Fruit fly (Drosophila melanogaster) whole organism, embryonic: ENCODE results near the gene fit.
A peak's percentile ranks its signal among the peaks of the same experiment; 100 is the strongest.

Experiments used
- Abd-B ChIP-seq: fragments of 200-800 bp; sonication (Bioruptor generic); optimal IDR thresholded peaks from 2 replicates; lab custom pipeline; 2018; ENCODE audit warnings: missing biosample characterization, mild to moderate bottlenecking, missing genetic modification characterization, moderate library complexity
- Asciz ChIP-seq: fragments of 200-800 bp; sonication (Bioruptor generic); optimal IDR thresholded peaks from 2 replicates; lab custom pipeline; 2017; ENCODE audit warnings: missing biosample characterization, mild to moderate bottlenecking, missing genetic modification characterization, missing genetic modification reagents
- CG10267 ChIP-seq: fragments of 200-800 bp; sonication (Bioruptor generic); optimal IDR thresholded peaks from 2 replicates; lab custom pipeline; 2018; ENCODE audit warnings: missing biosample characterization, mild to moderate bottlenecking, missing genetic modification characterization, moderate library complexity
- CG10565 ChIP-seq: fragments of 200-800 bp; sonication (Bioruptor generic); optimal IDR thresholded peaks from 3 replicates; lab custom pipeline; 2016; ENCODE audit warnings: missing biosample characterization, mild to moderate bottlenecking, missing genetic modification characterization
- CG13296 ChIP-seq: fragments of 200-800 bp; sonication (Bioruptor generic); optimal IDR thresholded peaks from 3 replicates; lab custom pipeline; 2018; ENCODE audit warnings: missing biosample characterization, mild to moderate bottlenecking, missing genetic modification characterization
- CG14014 ChIP-seq: fragments of 200-800 bp; sonication (Bioruptor generic); IDR thresholded peaks from 2 replicates; pipeline ENCODE4 v1.3.6; 2022; ENCODE audit warnings: missing biosample characterization, missing genetic modification characterization
- CG15269 ChIP-seq: fragments of 200-800 bp; sonication (Bioruptor generic); optimal IDR thresholded peaks from 2 replicates; lab custom pipeline; 2018; ENCODE audit warnings: missing biosample characterization, mild to moderate bottlenecking, missing genetic modification characterization, moderate library complexity
- CG15479 ChIP-seq: fragments of 200-800 bp; sonication (Bioruptor generic); optimal IDR thresholded peaks from 3 replicates; lab custom pipeline; 2019; ENCODE audit warnings: missing biosample characterization, mild to moderate bottlenecking, missing genetic modification characterization, moderate library complexity
- CG17359 ChIP-seq: fragments of 200-800 bp; sonication (Bioruptor generic); optimal IDR thresholded peaks from 3 replicates; lab custom pipeline; 2018; ENCODE audit warnings: missing biosample characterization, mild to moderate bottlenecking, missing genetic modification characterization, moderate library complexity
- CG17385 ChIP-seq: fragments of 200-800 bp; sonication (Bioruptor generic); optimal IDR thresholded peaks from 3 replicates; lab custom pipeline; 2018; ENCODE audit warnings: missing biosample characterization, mild to moderate bottlenecking, missing genetic modification characterization
- CG17568 ChIP-seq: fragments of 200-800 bp; sonication (Bioruptor generic); optimal IDR thresholded peaks from 2 replicates; lab custom pipeline; 2018; ENCODE audit warnings: missing biosample characterization, mild to moderate bottlenecking, missing genetic modification characterization, moderate library complexity
- CG17912 ChIP-seq: fragments of 200-800 bp; sonication (Bioruptor generic); optimal IDR thresholded peaks from 2 replicates; lab custom pipeline; 2018; ENCODE audit warnings: missing biosample characterization, mild to moderate bottlenecking, missing genetic modification characterization
- CG6854 ChIP-seq: fragments of 200-800 bp; sonication (Bioruptor generic); optimal IDR thresholded peaks from 3 replicates; lab custom pipeline; 2017; ENCODE audit warnings: missing biosample characterization, mild to moderate bottlenecking, missing genetic modification characterization
- CG7786 ChIP-seq: fragments of 200-800 bp; sonication (Bioruptor generic); optimal IDR thresholded peaks from 2 replicates; lab custom pipeline; 2016; ENCODE audit warnings: missing biosample characterization, missing genetic modification characterization
- CG7839 ChIP-seq: fragments of 200-800 bp; sonication (Bioruptor generic); optimal IDR thresholded peaks from 3 replicates; lab custom pipeline; 2018; ENCODE audit warnings: missing biosample characterization, mild to moderate bottlenecking, missing genetic modification characterization, moderate library complexity
- CG7963 ChIP-seq: fragments of 200-800 bp; sonication (Bioruptor generic); IDR thresholded peaks from 3 replicates; pipeline ENCODE4 v1.3.6; 2022; ENCODE audit warnings: missing biosample characterization, missing genetic modification characterization; ENCODE audit not compliant: partially characterized antibody
- CG8290 ChIP-seq, 3 experiments: fragments of 200-800 bp; sonication (Bioruptor generic); optimal IDR thresholded peaks; 2 replicates each; lab custom pipeline; 2016 to 2019; ENCODE audit warnings: missing biosample characterization in 3 of 3, missing genetic modification characterization in 3 of 3, mild to moderate bottlenecking in 2 of 3, moderate library complexity in 1 of 3
- CG9215 ChIP-seq: fragments of 200-800 bp; sonication (Bioruptor generic); IDR thresholded peaks from 2 replicates; pipeline ENCODE4 v1.3.6; 2022; ENCODE audit warnings: missing biosample characterization, missing genetic modification characterization
- CoRest ChIP-seq: fragments of 200-800 bp; sonication (Bioruptor generic); optimal IDR thresholded peaks from 3 replicates; lab custom pipeline; 2018; ENCODE audit warnings: missing biosample characterization, mild to moderate bottlenecking, missing genetic modification characterization, moderate library complexity
- D19A ChIP-seq: fragments of 200-800 bp; optimal IDR thresholded peaks from 3 replicates; lab custom pipeline; 2019; ENCODE audit warnings: missing biosample characterization, mild to moderate bottlenecking, missing genetic modification characterization, moderate library complexity
- Drgx ChIP-seq: fragments of 200-800 bp; sonication (Bioruptor generic); IDR thresholded peaks from 2 replicates; pipeline ENCODE4 v1.3.6; 2022; ENCODE audit warnings: missing biosample characterization, missing genetic modification characterization
- Hmr ChIP-seq: fragments of 200-800 bp; sonication (Bioruptor generic); optimal IDR thresholded peaks from 3 replicates; lab custom pipeline; 2017; ENCODE audit warnings: mild to moderate bottlenecking, missing biosample characterization, missing genetic modification reagents, missing genetic modification characterization
- Nf-YB ChIP-seq: fragments of 200-800 bp; sonication (Bioruptor generic); optimal IDR thresholded peaks from 3 replicates; lab custom pipeline; 2019; ENCODE audit warnings: missing biosample characterization, mild to moderate bottlenecking, missing genetic modification characterization, moderate library complexity
- NfI ChIP-seq: fragments of 200-800 bp; sonication (Bioruptor generic); optimal IDR thresholded peaks from 3 replicates; lab custom pipeline; 2018; ENCODE audit warnings: missing biosample characterization, mild to moderate bottlenecking, missing genetic modification characterization, moderate library complexity
- Sox100B ChIP-seq: fragments of 200-800 bp; sonication (Bioruptor generic); optimal IDR thresholded peaks from 3 replicates; lab custom pipeline; 2018; ENCODE audit warnings: missing biosample characterization, mild to moderate bottlenecking, missing genetic modification characterization
- Sox102F ChIP-seq: fragments of 200-800 bp; sonication (Bioruptor generic); optimal IDR thresholded peaks from 2 replicates; lab custom pipeline; 2018; ENCODE audit warnings: missing biosample characterization, mild to moderate bottlenecking, missing genetic modification characterization, moderate library complexity
- Sry-δ ChIP-seq: fragments of 200-800 bp; sonication (Bioruptor generic); optimal IDR thresholded peaks from 2 replicates; lab custom pipeline; 2016; ENCODE audit warnings: missing biosample characterization, missing genetic modification characterization
- Ssrp ChIP-seq: fragments of 200-800 bp; sonication (Bioruptor generic); optimal IDR thresholded peaks from 2 replicates; lab custom pipeline; 2018; ENCODE audit warnings: missing biosample characterization, mild to moderate bottlenecking, missing genetic modification characterization, moderate library complexity
- ato ChIP-seq: fragments of 200-800 bp; sonication (Bioruptor generic); IDR thresholded peaks from 2 replicates; pipeline ENCODE4 v1.3.6; 2022; ENCODE audit warnings: missing biosample characterization, missing genetic modification characterization; ENCODE audit not compliant: partially characterized antibody
- crc ChIP-seq: fragments of 200-800 bp; sonication (Bioruptor generic); optimal IDR thresholded peaks from 2 replicates; lab custom pipeline; 2016; ENCODE audit warnings: missing biosample characterization, missing genetic modification characterization
- dan ChIP-seq: fragments of 200-800 bp; sonication (Bioruptor generic); IDR thresholded peaks from 2 replicates; pipeline ENCODE4 v1.3.6; 2022; ENCODE audit warnings: missing biosample characterization, missing genetic modification characterization
- disco-r ChIP-seq: fragments of 200-800 bp; sonication (Bioruptor generic); optimal IDR thresholded peaks from 2 replicates; lab custom pipeline; 2016; ENCODE audit warnings: missing biosample characterization, missing genetic modification characterization
- dmrt99B ChIP-seq: fragments of 200-800 bp; sonication (Bioruptor generic); optimal IDR thresholded peaks from 2 replicates; lab custom pipeline; 2018; ENCODE audit warnings: missing biosample characterization, mild to moderate bottlenecking, missing genetic modification characterization, moderate library complexity
- dpn ChIP-seq, 2 experiments: fragments of 200-800 bp; sonication (Bioruptor generic); optimal IDR thresholded peaks; 3 replicates each; lab custom pipeline; 2016; ENCODE audit warnings: missing biosample characterization in 2 of 2, missing genetic modification characterization in 2 of 2
- fd96Cb ChIP-seq: fragments of 200-800 bp; sonication (Bioruptor generic); optimal IDR thresholded peaks from 2 replicates; lab custom pipeline; 2018; ENCODE audit warnings: missing biosample characterization, mild to moderate bottlenecking, missing genetic modification characterization, moderate library complexity
- fru ChIP-seq: fragments of >200 bp; optimal IDR thresholded peaks from 2 replicates; lab custom pipeline; 2017
- gcm ChIP-seq: fragments of 200-800 bp; sonication (Bioruptor generic); optimal IDR thresholded peaks from 2 replicates; lab custom pipeline; 2019; ENCODE audit warnings: missing biosample characterization, mild to moderate bottlenecking, missing genetic modification characterization, moderate library complexity
- grau ChIP-seq: fragments of 200-800 bp; optimal IDR thresholded peaks from 3 replicates; lab custom pipeline; 2019; ENCODE audit warnings: missing biosample characterization, mild to moderate bottlenecking, missing genetic modification characterization, moderate library complexity
- h ChIP-seq: fragments of >200 bp; optimal IDR thresholded peaks from 2 replicates; lab custom pipeline; 2017
- hbn ChIP-seq: fragments of 200-800 bp; sonication (Bioruptor generic); IDR thresholded peaks from 2 replicates; pipeline ENCODE4 v1.3.6; 2022; ENCODE audit warnings: missing biosample characterization, missing genetic modification characterization; ENCODE audit not compliant: partially characterized antibody
- nmo ChIP-seq: fragments of 200-800 bp; sonication (Bioruptor generic); optimal IDR thresholded peaks from 2 replicates; lab custom pipeline; 2018; ENCODE audit warnings: missing biosample characterization, mild to moderate bottlenecking, missing genetic modification characterization, moderate library complexity
- pho ChIP-seq: fragments of 200-800 bp; sonication (Bioruptor generic); optimal IDR thresholded peaks from 2 replicates; lab custom pipeline; 2016; ENCODE audit warnings: missing biosample characterization, missing genetic modification characterization
- phol ChIP-seq: fragments of 200-800 bp; sonication (Bioruptor generic); optimal IDR thresholded peaks from 3 replicates; lab custom pipeline; 2018; ENCODE audit warnings: missing biosample characterization, mild to moderate bottlenecking, missing genetic modification characterization, moderate library complexity
- row ChIP-seq: fragments of 200-800 bp; sonication (Bioruptor generic); IDR thresholded peaks from 3 replicates; pipeline ENCODE4 v1.3.6; 2022; ENCODE audit warnings: missing biosample characterization, missing genetic modification characterization
- sens-2 ChIP-seq: fragments of 200-800 bp; sonication (Bioruptor generic); IDR thresholded peaks from 2 replicates; pipeline ENCODE4 v1.3.6; 2022; ENCODE audit warnings: missing biosample characterization, missing genetic modification characterization
- shn ChIP-seq: fragments of 200-800 bp; sonication (Bioruptor generic); optimal IDR thresholded peaks from 3 replicates; lab custom pipeline; 2016; ENCODE audit warnings: missing biosample characterization, missing genetic modification characterization
- ssp ChIP-seq: fragments of 200-800 bp; sonication (Bioruptor generic); IDR thresholded peaks from 2 replicates; pipeline ENCODE4 v1.3.6; 2022; ENCODE audit warnings: missing biosample characterization, missing genetic modification characterization
- tup ChIP-seq: fragments of 200-800 bp; sonication (Bioruptor generic); optimal IDR thresholded peaks from 2 replicates; lab custom pipeline; 2016; ENCODE audit warnings: missing biosample characterization, mild to moderate bottlenecking, missing genetic modification characterization, moderate library complexity
- unpg ChIP-seq: fragments of 200-800 bp; sonication (Bioruptor generic); optimal IDR thresholded peaks from 3 replicates; lab custom pipeline; 2018; ENCODE audit warnings: missing biosample characterization, mild to moderate bottlenecking, missing genetic modification characterization, moderate library complexity
- vfl ChIP-seq: fragments of 200-800 bp; sonication (Bioruptor generic); optimal IDR thresholded peaks from 2 replicates; lab custom pipeline; 2016; ENCODE audit warnings: missing biosample characterization, missing genetic modification characterization

The fit gene

dm6 chr3R:21839636-21840035, 44.6 kb downstream of the fit start (continued):
- TF ChIP-seq grau (tag; lab: Kevin White, UChicago) = peak; percentile 43
- TF ChIP-seq unpg (GFP tag; lab: Kevin White, UChicago) = peak; percentile 36
- TF ChIP-seq fru (lab: Kevin White, UChicago) = no peak
- TF ChIP-seq CG8290 (GFP tag; optimal IDR thresholded peaks at IDR 0.05; lab: Kevin White, UChicago) = no peak
- TF ChIP-seq CG8290 (tag; optimal IDR thresholded peaks at IDR 0.05; lab: Kevin White, UChicago) = no peak
- no peak for TF ChIP-seq Abd-B
- TF ChIP-seq gcm (GFP tag; lab: Kevin White, UChicago) = no peak
- TF ChIP-seq phol (tag; lab: Kevin White, UChicago) = peak; percentile 34
- peak; percentile 37; the same call in 1 of the 2 replicates for TF ChIP-seq Drgx (GFP tag; lab: Robert Waterston, UW)
- peak; percentile 38 for TF ChIP-seq CG15269 (tag; lab: Kevin White, UChicago)
- TF ChIP-seq Ssrp = no peak
- TF ChIP-seq row (GFP tag; lab: Robert Waterston, UW) = 0 out of 3 replicates have a peak, but pooled peaks have one; percentile 15
- peak; percentile 33 for TF ChIP-seq CG6854 (GFP tag; lab: Kevin White, UChicago)
- peak; percentile 19 for TF ChIP-seq fd96Cb (tag; lab: Kevin White, UChicago)
- TF ChIP-seq CG9215 (GFP tag; lab: Robert Waterston, UW) = no peak
- no peak for TF ChIP-seq CG17568 (GFP tag; lab: Kevin White, UChicago)
- peak; percentile 47 for TF ChIP-seq Asciz
- no peak for TF ChIP-seq tup (GFP tag; lab: Kevin White, UChicago)
- TF ChIP-seq CG7839 (tag; lab: Kevin White, UChicago) = peak; percentile 40
- TF ChIP-seq CG14014 (GFP tag; lab: Robert Waterston, UW) = no peak
- peak; percentile 9 for TF ChIP-seq CG17359 (tag; lab: Kevin White, UChicago)
- TF ChIP-seq Hmr (GFP tag; lab: Kevin White, UChicago) = no peak
- no peak for TF ChIP-seq disco-r (GFP tag; lab: Kevin White, UChicago)
- peak; percentile 53 for TF ChIP-seq D19A (tag; lab: Kevin White, UChicago)
- TF ChIP-seq CG17385 (GFP tag; lab: Kevin White, UChicago) = peak; percentile 18
- no peak for TF ChIP-seq dpn (GFP tag; optimal IDR thresholded peaks at IDR 0.05; lab: Kevin White, UChicago)
- no peak for TF ChIP-seq ssp (GFP tag; lab: Robert Waterston, UW)
- TF ChIP-seq NfI (GFP tag; lab: Kevin White, UChicago) = no peak
- no peak for TF ChIP-seq crc (GFP tag; lab: Kevin White, UChicago)
- no peak for TF ChIP-seq CG17912 (GFP tag; lab: Kevin White, UChicago)
- TF ChIP-seq Sox100B (GFP tag; lab: Kevin White, UChicago) = peak; percentile 65
- TF ChIP-seq CG13296 (GFP tag; lab: Kevin White, UChicago) = peak; percentile 64
- no peak for TF ChIP-seq vfl (GFP tag; lab: Kevin White, UChicago)
- no peak for TF ChIP-seq CG15479 (GFP tag; lab: Kevin White, UChicago)
- no peak for TF ChIP-seq dan (GFP tag; lab: Robert Waterston, UW)
- no peak for TF ChIP-seq CG7963 (GFP tag; lab: Robert Waterston, UW)
- TF ChIP-seq sens-2 (GFP tag; lab: Robert Waterston, UW) = no peak
- TF ChIP-seq hbn (GFP tag; lab: Robert Waterston, UW) = no peak
- TF ChIP-seq h (lab: Kevin White, UChicago) = no peak
- TF ChIP-seq Sox102F (GFP tag; lab: Kevin White, UChicago) = peak; percentile 53
- no peak for TF ChIP-seq Sry-δ (GFP tag; lab: Kevin White, UChicago)
- peak; percentile 47 for TF ChIP-seq CG10267 (tag; lab: Kevin White, UChicago)
- no peak for TF ChIP-seq ato
- no peak for TF ChIP-seq shn (GFP tag; lab: Kevin White, UChicago)
- TF ChIP-seq dmrt99B (tag; lab: Kevin White, UChicago) = peak; percentile 55
- TF ChIP-seq pho (GFP tag; lab: Kevin White, UChicago) = no peak
- no peak for TF ChIP-seq Nf-YB (GFP tag; lab: Kevin White, UChicago)
- no peak for TF ChIP-seq CG7786 (GFP tag; lab: Kevin White, UChicago)
- peak; percentile 20 for TF ChIP-seq nmo (GFP tag; lab: Kevin White, UChicago)
- TF ChIP-seq CG10565 (GFP tag; lab: Kevin White, UChicago) = no peak
- TF ChIP-seq CoRest (tag; lab: Kevin White, UChicago) = peak; percentile 50
